Worm (Caenorhabditis elegans): ENCODE data around the gene kynu-1.

- TF ChIP-seq zfp-3 (GFP tag; conservative IDR thresholded peaks at IDR 0.05) (no peak), lin-13 (GFP tag; optimal IDR thresholded peaks at IDR 0.05) (peak; percentile 17), zag-1 (tag; optimal IDR thresholded peaks at IDR 0.05) (no peak), unc-130 (GFP tag; optimal IDR thresholded peaks at IDR 0.05) (no peak), ceh-82 (tag; optimal IDR thresholded peaks at IDR 0.05) (no peak), zip-11 (GFP tag; IDR thresholded peaks at IDR 0.05) (no peak)
These were observed 19.1 kb upstream of the kynu-1 start, which contains the start of gene C15H9.9 for ce11 chrX:6128225-6128686.

Data from whole organism, L4 larva.